In the genomic region with DNA sequence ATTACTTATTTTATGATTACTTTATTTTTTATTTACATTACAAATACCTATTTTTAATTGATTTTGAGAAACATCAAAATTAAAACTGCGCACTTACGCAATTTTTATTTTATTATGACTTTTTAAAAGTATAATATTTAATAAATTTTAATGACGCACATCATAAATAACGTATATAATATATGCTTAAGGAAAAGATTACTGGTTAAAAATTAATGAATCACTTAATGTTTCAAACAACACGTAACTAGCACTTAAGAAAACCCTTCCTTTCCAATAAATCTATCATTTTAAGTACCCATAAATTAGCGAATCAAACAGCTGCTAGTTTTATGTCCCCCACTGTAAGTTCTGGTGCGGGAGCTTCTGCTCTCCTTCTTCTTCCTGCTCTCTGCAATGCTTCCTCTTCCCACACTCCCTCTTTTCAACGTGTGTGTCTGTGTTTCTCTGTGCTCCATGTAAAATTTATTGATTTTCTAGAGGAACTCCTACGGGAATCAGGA, we compare ENCODE assay signal across 2 fruit fly cellular contexts.
TF ChIP-seq lines count a peak whose summit lies in the region.

No protein-coding gene starts in this region.

TF ChIP-seq in whole organism, embryonic, 481 proteins besides CTCF, POLR2A, EP300 and RAD21 (continued from another document and continues in another):
- TF ChIP-seq mirr (GFP tag; optimal IDR thresholded peaks at IDR 0.05; lab: Kevin White, UChicago) (no peak), row (GFP tag; IDR thresholded peaks at IDR 0.05; lab: Robert Waterston, UW) (peak; percentile 70), twi (tag; optimal IDR thresholded peaks at IDR 0.05; lab: Kevin White, UChicago) (peak; percentile 25), Deaf1 (tag; optimal IDR thresholded peaks at IDR 0.05; lab: Kevin White, UChicago) (no peak), CG12391 (tag; optimal IDR thresholded peaks at IDR 0.05; lab: Kevin White, UChicago) (peak; percentile 75), NK7.1 (GFP tag; optimal IDR thresholded peaks at IDR 0.05; lab: Kevin White, UChicago) (no peak), hbn (GFP tag; IDR thresholded peaks at IDR 0.05; lab: Robert Waterston, UW; ENCODE audit: partially characterized antibody) (no peak), Abd-B (GFP tag; optimal IDR thresholded peaks at IDR 0.05; lab: Kevin White, UChicago) (peak; percentile 30), Lhr (GFP tag; optimal IDR thresholded peaks at IDR 0.05; lab: Kevin White, UChicago) (peak; percentile 35), dysf (GFP tag; IDR thresholded peaks at IDR 0.05; lab: Robert Waterston, UW) (peak; percentile 71), sisA (GFP tag; IDR thresholded peaks at IDR 0.05; lab: Robert Waterston, UW) (peak; percentile 28; the same call in 1 of the 2 replicates), CG4328 (GFP tag; optimal IDR thresholded peaks at IDR 0.05; lab: Kevin White, UChicago) (no peak), chn (GFP tag; optimal IDR thresholded peaks at IDR 0.05; lab: Kevin White, UChicago) (peak; percentile 3), CG9797 (GFP tag; optimal IDR thresholded peaks at IDR 0.05; lab: Kevin White, UChicago) (no peak), sna (GFP tag; IDR thresholded peaks at IDR 0.05; lab: Robert Waterston, UW; ENCODE audit: partially characterized antibody) (no peak), Awh (GFP tag; IDR thresholded peaks at IDR 0.05; lab: Robert Waterston, UW) (no peak), otp (GFP tag; IDR thresholded peaks at IDR 0.05; lab: Robert Waterston, UW) (no peak), nau (GFP tag; optimal IDR thresholded peaks at IDR 0.05; lab: Kevin White, UChicago) (no peak), lola (GFP tag; optimal IDR thresholded peaks at IDR 0.05; lab: Kevin White, UChicago) (peak in 1 of 3 experiments; percentile 78), NFAT (GFP tag; IDR thresholded peaks at IDR 0.05; lab: Robert Waterston, UW) (no peak), Rx (GFP tag; IDR thresholded peaks at IDR 0.05; lab: Robert Waterston, UW) (no peak), Dek (tag; optimal IDR thresholded peaks at IDR 0.05; lab: Kevin White, UChicago) (peak; percentile 64), Atf-2 (GFP tag; optimal IDR thresholded peaks at IDR 0.05; lab: Kevin White, UChicago) (no peak), CG12104 (GFP tag; optimal IDR thresholded peaks at IDR 0.05; lab: Kevin White, UChicago) (peak; percentile 70), trem (tag; optimal IDR thresholded peaks at IDR 0.05; lab: Kevin White, UChicago) (peak; percentile 38), fd96Cb (tag; optimal IDR thresholded peaks at IDR 0.05; lab: Kevin White, UChicago) (peak; percentile 72), CG4820 (GFP tag; optimal IDR thresholded peaks at IDR 0.05; lab: Kevin White, UChicago) (peak; percentile 47), run (tag; optimal IDR thresholded peaks at IDR 0.05; lab: Kevin White, UChicago) (peak; percentile 22), CG5180 (GFP tag; optimal IDR thresholded peaks at IDR 0.05; lab: Kevin White, UChicago) (peak; percentile 46), gce (GFP tag; IDR thresholded peaks at IDR 0.05; lab: Robert Waterston, UW) (no peak), CG7556 (GFP tag; optimal IDR thresholded peaks at IDR 0.05; lab: Kevin White, UChicago) (peak; percentile 91), sim (GFP tag; IDR thresholded peaks at IDR 0.05; lab: Robert Waterston, UW) (no peak), CG9876 (GFP tag; optimal IDR thresholded peaks at IDR 0.05; lab: Kevin White, UChicago) (no peak), CG7928 (GFP tag; optimal IDR thresholded peaks at IDR 0.05; lab: Kevin White, UChicago) (no peak), ems (GFP tag; optimal IDR thresholded peaks at IDR 0.05; lab: Kevin White, UChicago) (no peak), jing (GFP tag; optimal IDR thresholded peaks at IDR 0.05; lab: Kevin White, UChicago) (no peak), CG4282 (GFP tag; optimal IDR thresholded peaks at IDR 0.05; lab: Kevin White, UChicago) (no peak), Hr51 (GFP tag; optimal IDR thresholded peaks at IDR 0.05; lab: Kevin White, UChicago) (peak in 1 of 2 experiments; percentile 76), slou (GFP tag; optimal IDR thresholded peaks at IDR 0.05; lab: Kevin White, UChicago) (peak; percentile 37), CG9437 (GFP tag; optimal IDR thresholded peaks at IDR 0.05; lab: Kevin White, UChicago) (peak; percentile 76), ftz-f1 (GFP tag; optimal IDR thresholded peaks at IDR 0.05; lab: Kevin White, UChicago) (no peak), CG12236 (GFP tag; optimal IDR thresholded peaks at IDR 0.05; lab: Kevin White, UChicago) (no peak), CG33213 (GFP tag; optimal IDR thresholded peaks at IDR 0.05; lab: Kevin White, UChicago) (no peak), Opbp (GFP tag; IDR thresholded peaks at IDR 0.05; lab: Robert Waterston, UW; ENCODE audit: partially characterized antibody) (no peak), D19B (GFP tag; optimal IDR thresholded peaks at IDR 0.05; lab: Kevin White, UChicago) (peak; percentile 23), Fer2 (tag; optimal IDR thresholded peaks at IDR 0.05; lab: Kevin White, UChicago) (peak; percentile 28), CG15601 (tag; optimal IDR thresholded peaks at IDR 0.05; lab: Kevin White, UChicago) (peak; percentile 64), bsh (GFP tag; optimal IDR thresholded peaks at IDR 0.05; lab: Kevin White, UChicago) (peak; percentile 69 to 83), crol (GFP tag; IDR thresholded peaks at IDR 0.05; lab: Robert Waterston, UW) (no peak), pita (GFP tag; optimal IDR thresholded peaks at IDR 0.05; lab: Kevin White, UChicago) (no peak), Hr3 (GFP tag; optimal IDR thresholded peaks at IDR 0.05; lab: Kevin White, UChicago) (peak; percentile 71), Dref (GFP tag; IDR thresholded peaks at IDR 0.05; lab: Robert Waterston, UW) (no peak), gem (tag; optimal IDR thresholded peaks at IDR 0.05; lab: Kevin White, UChicago) (peak; percentile 85), tll (GFP tag; optimal IDR thresholded peaks at IDR 0.05; lab: Kevin White, UChicago) (no peak), Med (GFP tag; lab: Kevin White, UChicago) (peak; percentile 33), Nf-YC (tag; optimal IDR thresholded peaks at IDR 0.05; lab: Kevin White, UChicago) (peak; percentile 62), aop (GFP tag; IDR thresholded peaks at IDR 0.05; lab: Robert Waterston, UW) (no peak), en (GFP tag; optimal IDR thresholded peaks at IDR 0.05; lab: Kevin White, UChicago) (no peak), CG17385 (GFP tag; optimal IDR thresholded peaks at IDR 0.05; lab: Kevin White, UChicago) (peak; percentile 68), CG12659 (GFP tag; optimal IDR thresholded peaks at IDR 0.05; lab: Kevin White, UChicago) (peak; percentile 83), zen (tag; optimal IDR thresholded peaks at IDR 0.05; lab: Kevin White, UChicago) (no peak), tin (GFP tag; optimal IDR thresholded peaks at IDR 0.05; lab: Kevin White, UChicago) (peak; percentile 48), CG8281 (tag; optimal IDR thresholded peaks at IDR 0.05; lab: Kevin White, UChicago) (peak; percentile 23), bcd (GFP tag; optimal IDR thresholded peaks at IDR 0.05; lab: Kevin White, UChicago) (peak; percentile 69), CG15073 (GFP tag; optimal IDR thresholded peaks at IDR 0.05; lab: Kevin White, UChicago) (no peak)

TF ChIP-seq in whole organism, prepupa, 60 proteins besides CTCF, POLR2A, EP300 and RAD21 (continued from another document):
- TF ChIP-seq CG3919 (GFP tag; optimal IDR thresholded peaks at IDR 0.05; lab: Kevin White, UChicago) (peak; percentile 80), CG10631 (GFP tag; optimal IDR thresholded peaks at IDR 0.05; lab: Kevin White, UChicago) (peak; percentile 89), fd85E (GFP tag; optimal IDR thresholded peaks at IDR 0.05; lab: Kevin White, UChicago) (no peak), salr (GFP tag; optimal IDR thresholded peaks at IDR 0.05; lab: Kevin White, UChicago) (peak; percentile 25 to 92), Hr4 (GFP tag; optimal IDR thresholded peaks at IDR 0.05; lab: Kevin White, UChicago) (peak; percentile 66), CG9139 (GFP tag; optimal IDR thresholded peaks at IDR 0.05; lab: Kevin White, UChicago) (peak; percentile 72), Eip75B (GFP tag; optimal IDR thresholded peaks at IDR 0.05; lab: Kevin White, UChicago) (peak; percentile 7), Smox (GFP tag; optimal IDR thresholded peaks at IDR 0.05; lab: Kevin White, UChicago) (peak; percentile 59), ss (GFP tag; optimal IDR thresholded peaks at IDR 0.05; lab: Kevin White, UChicago) (peak; percentile 84 to 91), net (GFP tag; optimal IDR thresholded peaks at IDR 0.05; lab: Kevin White, UChicago) (peak; percentile 80), CG16779 (tag; optimal IDR thresholded peaks at IDR 0.05; lab: Kevin White, UChicago) (peak; percentile 84), CG3032 (tag; optimal IDR thresholded peaks at IDR 0.05; lab: Kevin White, UChicago) (peak; percentile 93)
TF ChIP-seq in whole organism, prepupa: peak in this region for 55.
